Worm (Caenorhabditis elegans) whole organism, L4/young adult: ENCODE results near the gene F09B12.7.

Experiments used
- W03F9.2 ChIP-seq: fragments of 150-350 bp; optimal IDR thresholded peaks from 2 replicates; lab custom pipeline; 2014; ENCODE audit warnings: missing biosample characterization, missing genetic modification characterization
- him-1 ChIP-seq: sonication (generic microtip); optimal IDR thresholded peaks from 2 replicates; lab custom pipeline; 2016; ENCODE audit warnings: missing genotype, missing genetic modification reagents, missing genetic modification characterization, missing compliant biosample characterization

DNA sequence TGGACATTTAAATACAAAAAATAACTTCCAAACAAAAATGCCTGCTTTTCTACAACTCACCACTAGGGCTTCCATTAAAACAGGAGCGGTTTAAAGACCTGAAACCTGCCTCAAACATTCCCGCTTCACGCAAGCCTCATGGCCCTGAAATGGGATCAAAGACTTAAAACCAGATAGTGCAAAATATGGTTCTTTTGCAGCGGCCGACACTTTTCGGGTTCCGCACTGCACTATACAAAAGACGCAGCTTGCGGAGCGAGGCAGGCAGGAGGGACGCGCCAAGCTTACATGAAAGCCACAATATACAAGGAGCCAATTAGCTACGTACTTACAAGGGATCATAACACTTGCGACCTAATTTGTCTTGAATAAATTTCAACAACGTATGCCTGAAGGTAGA is 21.4 kb downstream of the F09B12.7 start:
- no peak for TF ChIP-seq him-1 (tag; lab: Kevin White, UChicago)
- no peak for TF ChIP-seq W03F9.2 (tag; lab: Kevin White, UChicago)
